Fruit fly (Drosophila melanogaster) whole organism, embryonic: ENCODE measurements around the gene CG7530.

Experiments used
- Awh ChIP-seq: fragments of 200-800 bp; sonication (Bioruptor generic); IDR thresholded peaks from 2 replicates; pipeline ENCODE4, ENCODE4 v1.3.6; 2022; ENCODE audit warnings: missing biosample characterization, missing genetic modification characterization
- B-H1 ChIP-seq: fragments of 200-800 bp; sonication (Bioruptor generic); IDR thresholded peaks from 3 replicates; pipeline ENCODE4 v1.3.6; 2022; ENCODE audit warnings: missing biosample characterization, missing genetic modification characterization
- B-H2 ChIP-seq: fragments of 200-800 bp; sonication (Bioruptor generic); optimal IDR thresholded peaks from 2 replicates; lab custom pipeline; 2018; ENCODE audit warnings: missing biosample characterization, mild to moderate bottlenecking, missing genetic modification characterization
- CG10462 ChIP-seq: fragments of 200-800 bp; sonication (Bioruptor generic); optimal IDR thresholded peaks from 2 replicates; lab custom pipeline; 2016; ENCODE audit warnings: missing biosample characterization, missing genetic modification characterization
- CG10543 ChIP-seq: fragments of 200-800 bp; sonication (Bioruptor generic); optimal IDR thresholded peaks from 3 replicates; lab custom pipeline; 2017; ENCODE audit warnings: missing biosample characterization, mild to moderate bottlenecking, missing genetic modification characterization, moderate library complexity
- CG11456 ChIP-seq: fragments of 200-800 bp; sonication (Bioruptor generic); IDR thresholded peaks from 3 replicates; pipeline ENCODE4 v1.3.6; 2022; ENCODE audit warnings: missing biosample characterization, missing genetic modification characterization
- CG11696 ChIP-seq: fragments of 200-800 bp; sonication (Bioruptor generic); IDR thresholded peaks from 2 replicates; pipeline ENCODE4 v1.3.6; 2022; ENCODE audit warnings: missing biosample characterization, missing genetic modification characterization
- CG12391 ChIP-seq: fragments of 200-800 bp; sonication (Bioruptor generic); optimal IDR thresholded peaks from 3 replicates; lab custom pipeline; 2018; ENCODE audit warnings: missing biosample characterization, mild to moderate bottlenecking, missing genetic modification characterization, moderate library complexity
- CG13775 ChIP-seq: fragments of 200-800 bp; sonication (Bioruptor generic); optimal IDR thresholded peaks from 3 replicates; lab custom pipeline; 2017; ENCODE audit warnings: missing biosample characterization, mild to moderate bottlenecking, missing genetic modification characterization
- CG13894 ChIP-seq: fragments of 200-800 bp; sonication (Bioruptor generic); optimal IDR thresholded peaks from 3 replicates; lab custom pipeline; 2018; ENCODE audit warnings: missing biosample characterization, mild to moderate bottlenecking, missing genetic modification characterization, moderate library complexity
- CG14965 ChIP-seq: fragments of 200-800 bp; sonication (Bioruptor generic); optimal IDR thresholded peaks from 2 replicates; lab custom pipeline; 2016; ENCODE audit warnings: missing biosample characterization, missing genetic modification characterization, borderline replicate concordance
- CG17802 ChIP-seq: fragments of 200-800 bp; sonication (Bioruptor generic); optimal IDR thresholded peaks from 2 replicates; lab custom pipeline; 2018; ENCODE audit warnings: missing biosample characterization, mild to moderate bottlenecking, missing genetic modification characterization, moderate library complexity
- CG1792 ChIP-seq: fragments of 200-800 bp; sonication (Bioruptor generic); optimal IDR thresholded peaks from 2 replicates; lab custom pipeline; 2016; ENCODE audit warnings: missing biosample characterization, missing genetic modification characterization
- CG31365 ChIP-seq: fragments of 200-800 bp; sonication (Bioruptor generic); optimal IDR thresholded peaks from 2 replicates; lab custom pipeline; 2018; ENCODE audit warnings: missing biosample characterization, mild to moderate bottlenecking, missing genetic modification characterization
- CG32772 ChIP-seq: fragments of 200-800 bp; sonication (Bioruptor generic); IDR thresholded peaks from 2 replicates; pipeline ENCODE4 v1.3.6; 2022; ENCODE audit warnings: missing biosample characterization, missing genetic modification characterization
- CG34422 ChIP-seq: fragments of 200-800 bp; sonication (Bioruptor generic); IDR thresholded peaks from 3 replicates; pipeline ENCODE4 v1.3.6; 2022; ENCODE audit warnings: missing biosample characterization, missing genetic modification characterization
- CG3995 ChIP-seq: fragments of 200-800 bp; sonication (Bioruptor generic); optimal IDR thresholded peaks from 3 replicates; lab custom pipeline; 2016; ENCODE audit warnings: missing biosample characterization, missing genetic modification characterization
- CG4854 ChIP-seq: fragments of 200-800 bp; sonication (Bioruptor generic); optimal IDR thresholded peaks from 2 replicates; lab custom pipeline; 2016; ENCODE audit warnings: missing biosample characterization, missing genetic modification characterization, inconsistent platforms
- CG6654 ChIP-seq: fragments of 200-800 bp; sonication (Bioruptor generic); optimal IDR thresholded peaks from 2 replicates; lab custom pipeline; 2017; ENCODE audit warnings: missing biosample characterization, mild to moderate bottlenecking, missing genetic modification characterization
- CG6854 ChIP-seq: fragments of 200-800 bp; sonication (Bioruptor generic); optimal IDR thresholded peaks from 3 replicates; lab custom pipeline; 2017; ENCODE audit warnings: missing biosample characterization, mild to moderate bottlenecking, missing genetic modification characterization
- CG7839 ChIP-seq: fragments of 200-800 bp; sonication (Bioruptor generic); optimal IDR thresholded peaks from 3 replicates; lab custom pipeline; 2018; ENCODE audit warnings: missing biosample characterization, mild to moderate bottlenecking, missing genetic modification characterization, moderate library complexity
- CG7928 ChIP-seq: fragments of 200-800 bp; sonication (Bioruptor generic); optimal IDR thresholded peaks from 2 replicates; lab custom pipeline; 2017; ENCODE audit warnings: missing biosample characterization, mild to moderate bottlenecking, missing genetic modification characterization
- CHES-1-like ChIP-seq: fragments of 200-800 bp; sonication (Bioruptor generic); optimal IDR thresholded peaks from 2 replicates; lab custom pipeline; 2016; ENCODE audit warnings: missing biosample characterization, missing genetic modification characterization
- D ChIP-seq, 2 experiments: fragments of 200-800 bp in 1 of 2; fragments of >200 bp in 1 of 2; sonication (Bioruptor generic) in 1 of 2; optimal IDR thresholded peaks; 2 replicates in 1 of 2; 3 replicates in 1 of 2; lab custom pipeline; 2017; ENCODE audit warnings: mild to moderate bottlenecking in 1 of 2, missing biosample characterization in 1 of 2, missing genetic modification characterization in 1 of 2, missing genetic modification reagents in 1 of 2
- Doc3 ChIP-seq: fragments of 200-800 bp; sonication (Bioruptor generic); IDR thresholded peaks from 3 replicates; pipeline ENCODE4 v1.3.6; 2022; ENCODE audit warnings: missing biosample characterization, missing genetic modification characterization; ENCODE audit not compliant: partially characterized antibody
- GATAe ChIP-seq: fragments of 200-800 bp; sonication (Bioruptor generic); conservative IDR thresholded peaks from 2 replicates; pipeline ENCODE4 v1.3.6; 2022; ENCODE audit warnings: missing biosample characterization, missing genetic modification characterization
- H2.0 ChIP-seq: fragments of 200-800 bp; sonication (Bioruptor generic); IDR thresholded peaks from 2 replicates; pipeline ENCODE4 v1.3.6; 2022; ENCODE audit warnings: missing biosample characterization, missing genetic modification characterization
- Hand ChIP-seq: fragments of 200-800 bp; sonication (Bioruptor generic); optimal IDR thresholded peaks from 2 replicates; lab custom pipeline; 2017; ENCODE audit warnings: mild to moderate bottlenecking, missing biosample characterization, missing genetic modification reagents, missing genetic modification characterization
- Hmr ChIP-seq: fragments of 200-800 bp; sonication (Bioruptor generic); optimal IDR thresholded peaks from 3 replicates; lab custom pipeline; 2017; ENCODE audit warnings: mild to moderate bottlenecking, missing biosample characterization, missing genetic modification reagents, missing genetic modification characterization
- Hsf ChIP-seq: fragments of 200-800 bp; sonication (Bioruptor generic); optimal IDR thresholded peaks from 3 replicates; lab custom pipeline; 2016; ENCODE audit warnings: missing biosample characterization, missing genetic modification characterization
- Nf-YA ChIP-seq: fragments of 200-800 bp; sonication (Bioruptor generic); IDR thresholded peaks from 2 replicates; pipeline ENCODE4 v1.3.6; 2022; ENCODE audit warnings: missing biosample characterization, missing genetic modification characterization
- Optix ChIP-seq: fragments of 200-800 bp; sonication (Bioruptor generic); IDR thresholded peaks from 3 replicates; pipeline ENCODE4 v1.3.6; 2022; ENCODE audit warnings: missing biosample characterization, missing genetic modification characterization
- Sin3A ChIP-seq: fragments of >200 bp; optimal IDR thresholded peaks from 2 replicates; lab custom pipeline; 2018
- amos ChIP-seq: fragments of 200-800 bp; sonication (Bioruptor generic); IDR thresholded peaks from 2 replicates; pipeline ENCODE4 v1.3.6; 2022; ENCODE audit warnings: missing biosample characterization, missing genetic modification characterization; ENCODE audit not compliant: partially characterized antibody
- ara ChIP-seq: fragments of 200-800 bp; sonication (Bioruptor generic); IDR thresholded peaks from 2 replicates; pipeline ENCODE4 v1.3.6; 2022; ENCODE audit warnings: missing biosample characterization, missing genetic modification characterization
- ash1 ChIP-seq: fragments of 200-800 bp; sonication (Bioruptor generic); optimal IDR thresholded peaks from 2 replicates; lab custom pipeline; 2018; ENCODE audit warnings: missing biosample characterization, mild to moderate bottlenecking, missing genetic modification characterization
- br ChIP-seq: fragments of >200 bp; optimal IDR thresholded peaks from 2 replicates; lab custom pipeline; 2017
- cas ChIP-seq: fragments of 200-800 bp; sonication (Bioruptor generic); IDR thresholded peaks from 2 replicates; pipeline ENCODE4 v1.3.6; 2022; ENCODE audit warnings: missing biosample characterization, missing genetic modification characterization
- dmrt99B ChIP-seq: fragments of 200-800 bp; sonication (Bioruptor generic); optimal IDR thresholded peaks from 2 replicates; lab custom pipeline; 2018; ENCODE audit warnings: missing biosample characterization, mild to moderate bottlenecking, missing genetic modification characterization, moderate library complexity
- eyg ChIP-seq: fragments of 200-800 bp; sonication (Bioruptor generic); optimal IDR thresholded peaks from 3 replicates; lab custom pipeline; 2016; ENCODE audit warnings: missing biosample characterization, missing genetic modification characterization
- ham ChIP-seq: fragments of 200-800 bp; sonication (Bioruptor generic); IDR thresholded peaks from 2 replicates; pipeline ENCODE4 v1.3.6; 2022; ENCODE audit warnings: missing biosample characterization, missing genetic modification characterization
- pho ChIP-seq: fragments of 200-800 bp; sonication (Bioruptor generic); optimal IDR thresholded peaks from 2 replicates; lab custom pipeline; 2016; ENCODE audit warnings: missing biosample characterization, missing genetic modification characterization
- phol ChIP-seq: fragments of 200-800 bp; sonication (Bioruptor generic); optimal IDR thresholded peaks from 3 replicates; lab custom pipeline; 2018; ENCODE audit warnings: missing biosample characterization, mild to moderate bottlenecking, missing genetic modification characterization, moderate library complexity
- repo ChIP-seq: fragments of 200-800 bp; sonication (Bioruptor generic); optimal IDR thresholded peaks from 2 replicates; lab custom pipeline; 2016; ENCODE audit warnings: missing biosample characterization, missing genetic modification characterization
- scrt ChIP-seq: fragments of 200-800 bp; sonication (Bioruptor generic); optimal IDR thresholded peaks from 2 replicates; lab custom pipeline; 2018; ENCODE audit warnings: missing biosample characterization, mild to moderate bottlenecking, missing genetic modification characterization, moderate library complexity
- sd ChIP-seq: fragments of 200-800 bp; sonication (Bioruptor generic); optimal IDR thresholded peaks from 3 replicates; lab custom pipeline; 2018; ENCODE audit warnings: missing biosample characterization, mild to moderate bottlenecking, missing genetic modification characterization, moderate library complexity
- slbo ChIP-seq: fragments of 200-800 bp; sonication (Bioruptor generic); IDR thresholded peaks from 2 replicates; pipeline ENCODE4 v1.3.6; 2022; ENCODE audit warnings: missing biosample characterization, missing genetic modification characterization
- tap ChIP-seq: fragments of 200-800 bp; optimal IDR thresholded peaks from 3 replicates; lab custom pipeline; 2019; ENCODE audit warnings: missing biosample characterization, mild to moderate bottlenecking, missing genetic modification characterization, moderate library complexity
- tin ChIP-seq: fragments of 200-800 bp; sonication (Bioruptor generic); optimal IDR thresholded peaks from 3 replicates; lab custom pipeline; 2016; ENCODE audit warnings: missing biosample characterization, missing genetic modification characterization
- trh ChIP-seq: fragments of 200-800 bp; sonication (Bioruptor generic); optimal IDR thresholded peaks from 2 replicates; lab custom pipeline; 2016; ENCODE audit warnings: missing biosample characterization, missing genetic modification characterization
- zfh1 ChIP-seq: fragments of 200-800 bp; sonication (Bioruptor generic); IDR thresholded peaks from 3 replicates; pipeline ENCODE4 v1.3.6; 2022; ENCODE audit warnings: missing biosample characterization, missing genetic modification characterization

The CG7530 gene

DNA sequence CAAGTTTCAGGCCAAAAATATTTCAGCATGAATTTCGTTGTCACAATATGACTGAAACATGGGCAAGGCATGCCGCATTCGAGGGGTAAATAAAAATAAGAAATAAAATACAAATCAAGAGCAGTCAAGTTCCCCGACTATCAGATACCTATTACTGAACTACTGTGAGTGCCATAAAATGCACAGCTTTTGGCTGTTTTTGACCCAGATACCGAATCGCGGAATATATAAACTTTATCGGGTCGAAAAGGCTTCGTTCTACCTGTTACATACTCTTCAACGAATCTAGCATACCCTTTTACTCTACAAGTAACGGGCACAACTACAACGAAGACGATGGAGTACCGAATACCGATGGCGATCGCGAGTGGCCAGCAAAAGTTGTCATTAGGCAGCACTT is 24.4 kb downstream of the CG7530 start (continued):
- TF ChIP-seq CG6654 (GFP tag; lab: Kevin White, UChicago): no peak
- TF ChIP-seq CG10462 (GFP tag; lab: Kevin White, UChicago): no peak
- TF ChIP-seq ash1 (GFP tag; lab: Kevin White, UChicago): no peak
- TF ChIP-seq Hsf (GFP tag; lab: Kevin White, UChicago): peak; percentile 39
- peak; percentile 58; the same call in 1 of the 2 replicates for TF ChIP-seq cas
- peak; percentile 33 for TF ChIP-seq pho
- peak; percentile 63 for TF ChIP-seq Awh (GFP tag; lab: Robert Waterston, UW)
- TF ChIP-seq CG17802 (tag; lab: Kevin White, UChicago): no peak
- peak; percentile 59; the same call in 2 of the 3 replicates for TF ChIP-seq CG34422 (GFP tag; lab: Robert Waterston, UW)
- TF ChIP-seq repo (GFP tag; lab: Kevin White, UChicago): peak; percentile 56
- peak; percentile 55; the same call in 2 of the 3 replicates for TF ChIP-seq B-H1 (GFP tag; lab: Robert Waterston, UW)
- TF ChIP-seq D (optimal IDR thresholded peaks at IDR 0.05; lab: Kevin White, UChicago): no peak
- TF ChIP-seq D (GFP tag; optimal IDR thresholded peaks at IDR 0.05; lab: Kevin White, UChicago): no peak
- no peak for TF ChIP-seq Doc3 (GFP tag; lab: Robert Waterston, UW)
- TF ChIP-seq CG10543 (GFP tag; lab: Kevin White, UChicago): no peak
- no peak for TF ChIP-seq CG13894
- TF ChIP-seq tap (tag; lab: Kevin White, UChicago): peak; percentile 42
- TF ChIP-seq Nf-YA (GFP tag; lab: Robert Waterston, UW): peak; percentile 52
- no peak for TF ChIP-seq CG14965 (GFP tag; lab: Kevin White, UChicago)
- TF ChIP-seq Sin3A (lab: Kevin White, UChicago): no peak
- TF ChIP-seq Hmr: peak; percentile 53
- peak; percentile 14 for TF ChIP-seq CG3995
- TF ChIP-seq Optix (GFP tag; lab: Robert Waterston, UW): peak; percentile 71
- peak; percentile 81 for TF ChIP-seq CG11456
- peak; percentile 89 for TF ChIP-seq sd
- TF ChIP-seq CHES-1-like (GFP tag; lab: Kevin White, UChicago): peak; percentile 28
- peak; percentile 25 for TF ChIP-seq CG12391 (tag; lab: Kevin White, UChicago)
- TF ChIP-seq zfh1 (GFP tag; lab: Robert Waterston, UW): peak; percentile 70; the same call in 2 of the 3 replicates
- TF ChIP-seq dmrt99B (tag; lab: Kevin White, UChicago): peak; percentile 74
- peak; percentile 68; the same call in 1 of the 2 replicates for TF ChIP-seq H2.0 (GFP tag; lab: Robert Waterston, UW)
- TF ChIP-seq CG7839 (tag; lab: Kevin White, UChicago): peak; percentile 68
- TF ChIP-seq phol (tag; lab: Kevin White, UChicago): peak; percentile 48
- TF ChIP-seq CG32772 (GFP tag; lab: Robert Waterston, UW): no peak
- no peak for TF ChIP-seq CG7928 (GFP tag; lab: Kevin White, UChicago)
- no peak for TF ChIP-seq CG11696
- TF ChIP-seq trh (GFP tag; lab: Kevin White, UChicago): no peak
- peak; percentile 72 for TF ChIP-seq ara (GFP tag; lab: Robert Waterston, UW)
- no peak for TF ChIP-seq CG6854 (GFP tag; lab: Kevin White, UChicago)
- TF ChIP-seq GATAe (GFP tag; lab: Robert Waterston, UW): no peak
- no peak for TF ChIP-seq B-H2 (GFP tag; lab: Kevin White, UChicago)
- TF ChIP-seq amos (GFP tag; lab: Robert Waterston, UW): peak; percentile 25; the same call in 1 of the 2 replicates
- peak; percentile 83 for TF ChIP-seq slbo (GFP tag; lab: Robert Waterston, UW)
- TF ChIP-seq tin: peak; percentile 23
- TF ChIP-seq CG4854 (GFP tag; lab: Kevin White, UChicago): peak; percentile 11
- TF ChIP-seq eyg: peak; percentile 57
- no peak for TF ChIP-seq scrt (GFP tag; lab: Kevin White, UChicago)
- no peak for TF ChIP-seq Hand (GFP tag; lab: Kevin White, UChicago)
- no peak for TF ChIP-seq CG31365 (tag; lab: Kevin White, UChicago)
- TF ChIP-seq CG1792 (GFP tag; lab: Kevin White, UChicago): peak; percentile 44
- TF ChIP-seq CG13775 (GFP tag; lab: Kevin White, UChicago): peak; percentile 22
- no peak for TF ChIP-seq br (lab: Kevin White, UChicago)
- no peak for TF ChIP-seq ham (GFP tag; lab: Robert Waterston, UW)
